Worm (Caenorhabditis elegans): ENCODE results near the gene gldi-11.

gldi-11 gene

ce11 chrII:4904277-4904676 is 41.3 kb downstream of the gldi-11 start (continued):
- TF ChIP-seq egl-27 (tag; optimal IDR thresholded peaks at IDR 0.05), result no peak
- TF ChIP-seq skn-1 (tag; optimal IDR thresholded peaks at IDR 0.05), result no peak
- TF ChIP-seq lim-7 (GFP tag; IDR thresholded peaks at IDR 0.05), result no peak
- TF ChIP-seq nhr-28 (tag; optimal IDR thresholded peaks at IDR 0.05), result peak; percentile 73
- peak; percentile 41 for TF ChIP-seq nhr-6 (tag; optimal IDR thresholded peaks at IDR 0.05)
- TF ChIP-seq nhr-76 (tag; optimal IDR thresholded peaks at IDR 0.05), result no peak
- no peak for TF ChIP-seq vab-7 (GFP tag; IDR thresholded peaks at IDR 0.05)
- peak in 1 of 2 experiments; percentile 67 for TF ChIP-seq hif-1 (tag; optimal IDR thresholded peaks at IDR 0.05)
- TF ChIP-seq snpc-1.2 (GFP tag; IDR thresholded peaks at IDR 0.05), result no peak
- peak; percentile 77 for TF ChIP-seq nhr-77 (tag; optimal IDR thresholded peaks at IDR 0.05)
- no peak for TF ChIP-seq zip-11 (GFP tag; IDR thresholded peaks at IDR 0.05)
- no peak for TF ChIP-seq daf-12 (tag; optimal IDR thresholded peaks at IDR 0.05)
- TF ChIP-seq hmg-1.1 (GFP tag; IDR thresholded peaks at IDR 0.05), result peak; percentile 79
- no peak for TF ChIP-seq cey-2 (tag; optimal IDR thresholded peaks at IDR 0.05; ENCODE audit: borderline replicate concordance, insufficient read depth)
- peak; percentile 60 for TF ChIP-seq lin-13 (GFP tag; optimal IDR thresholded peaks at IDR 0.05)
- peak; percentile 16 to 84 for TF ChIP-seq lsy-2 (tag; optimal IDR thresholded peaks at IDR 0.05)
- TF ChIP-seq pqm-1 (tag; optimal IDR thresholded peaks at IDR 0.05), result no peak
- no peak for TF ChIP-seq lir-3 (tag; optimal IDR thresholded peaks at IDR 0.05)
- peak; percentile 9 for TF ChIP-seq ces-1 (GFP tag; optimal IDR thresholded peaks at IDR 0.05)
- no peak for TF ChIP-seq jun-1 (tag; optimal IDR thresholded peaks at IDR 0.05)
- no peak for TF ChIP-seq zfp-2 (tag; optimal IDR thresholded peaks at IDR 0.05)
- TF ChIP-seq unc-130 (GFP tag; optimal IDR thresholded peaks at IDR 0.05), result peak; percentile 64
- peak; percentile 25 for TF ChIP-seq T20F7.1 (GFP tag; optimal IDR thresholded peaks at IDR 0.05)
- TF ChIP-seq mxl-2 (GFP tag; conservative IDR thresholded peaks at IDR 0.05), result no peak
- TF ChIP-seq gei-8 (GFP tag; optimal IDR thresholded peaks at IDR 0.05), result no peak
- no peak for TF ChIP-seq spr-1 (tag; optimal IDR thresholded peaks at IDR 0.05)
- no peak for TF ChIP-seq zip-2 (tag; optimal IDR thresholded peaks at IDR 0.05)
- no peak for TF ChIP-seq ceh-32 (tag; optimal IDR thresholded peaks at IDR 0.05; ENCODE audit: poor library complexity)
- no peak for TF ChIP-seq dmd-9 (GFP tag; IDR thresholded peaks at IDR 0.05)
- 0 out of 2 replicates have a peak, but pooled peaks have one; percentile 42 for TF ChIP-seq madf-9 (GFP tag; conservative IDR thresholded peaks at IDR 0.05)
- TF ChIP-seq ama-1 (optimal IDR thresholded peaks at IDR 0.05), result peak; percentile 50
- TF ChIP-seq attf-4 (tag; optimal IDR thresholded peaks at IDR 0.05), result no peak
- TF ChIP-seq ceh-82 (tag; optimal IDR thresholded peaks at IDR 0.05), result no peak
- TF ChIP-seq saeg-2 (GFP tag; IDR thresholded peaks at IDR 0.05), result no peak
- TF ChIP-seq Y48G9A.11 (GFP tag; IDR thresholded peaks at IDR 0.05), result no peak
- no peak for TF ChIP-seq Y75B8A.6 (GFP tag; IDR thresholded peaks at IDR 0.05)
- no peak for TF ChIP-seq F49E8.2 (tag; optimal IDR thresholded peaks at IDR 0.05; ENCODE audit: borderline replicate concordance)
- peak; percentile 45; the same call in 1 of the 2 replicates for TF ChIP-seq tra-1 (GFP tag; IDR thresholded peaks at IDR 0.05)
- no peak for TF ChIP-seq lin-29 (GFP tag; IDR thresholded peaks at IDR 0.05)
- no peak for TF ChIP-seq ztf-11 (tag; optimal IDR thresholded peaks at IDR 0.05)
- no peak for TF ChIP-seq duxl-1 (tag; optimal IDR thresholded peaks at IDR 0.05; ENCODE audit: poor library complexity)
- TF ChIP-seq mxl-3 (GFP tag; optimal IDR thresholded peaks at IDR 0.05), result peak; percentile 80
- TF ChIP-seq nhr-48 (tag; optimal IDR thresholded peaks at IDR 0.05), result peak; percentile 13
- peak; percentile 41; the same call in 1 of the 2 replicates for TF ChIP-seq ctbp-1 (GFP tag; IDR thresholded peaks at IDR 0.05)
- TF ChIP-seq dve-1 (tag; optimal IDR thresholded peaks at IDR 0.05; ENCODE audit: insufficient read depth), result peak; percentile 75
- no peak for TF ChIP-seq aly-2 (tag; optimal IDR thresholded peaks at IDR 0.05)
- TF ChIP-seq dmd-6 (GFP tag; IDR thresholded peaks at IDR 0.05), result peak; percentile 66
- no peak for TF ChIP-seq nhr-10 (tag; optimal IDR thresholded peaks at IDR 0.05)
- no peak for TF ChIP-seq ZK546.5 (tag; optimal IDR thresholded peaks at IDR 0.05)
- TF ChIP-seq F37D6.2 (tag; optimal IDR thresholded peaks at IDR 0.05), result peak; percentile 40
- no peak for TF ChIP-seq nhr-42 (GFP tag; IDR thresholded peaks at IDR 0.05)
- no peak for TF ChIP-seq unc-39 (tag; optimal IDR thresholded peaks at IDR 0.05)
